Fruit fly (Drosophila melanogaster) whole organism, embryonic: ENCODE measurements around the gene Prx1.
A peak's percentile ranks its signal among the peaks of the same experiment; 100 is the strongest.

Experiments used
- Asciz ChIP-seq: fragments of 200-800 bp; sonication (Bioruptor generic); optimal IDR thresholded peaks from 2 replicates; lab custom pipeline; 2017; ENCODE audit warnings: missing biosample characterization, mild to moderate bottlenecking, missing genetic modification characterization, missing genetic modification reagents
- Bdp1 ChIP-seq: fragments of 200-800 bp; sonication (Bioruptor generic); optimal IDR thresholded peaks from 3 replicates; lab custom pipeline; 2016; ENCODE audit warnings: missing biosample characterization, missing genetic modification characterization
- Bgb ChIP-seq: fragments of 200-800 bp; sonication (Bioruptor generic); IDR thresholded peaks from 2 replicates; pipeline ENCODE4 v1.3.6; 2022; ENCODE audit warnings: missing biosample characterization, missing genetic modification characterization; ENCODE audit not compliant: partially characterized antibody
- CG12391 ChIP-seq: fragments of 200-800 bp; sonication (Bioruptor generic); optimal IDR thresholded peaks from 3 replicates; lab custom pipeline; 2018; ENCODE audit warnings: missing biosample characterization, mild to moderate bottlenecking, missing genetic modification characterization, moderate library complexity
- CG12769 ChIP-seq: fragments of 200-800 bp; sonication (Bioruptor generic); optimal IDR thresholded peaks from 2 replicates; lab custom pipeline; 2019; ENCODE audit warnings: missing biosample characterization, mild to moderate bottlenecking, missing genetic modification characterization, moderate library complexity
- CG17361 ChIP-seq: fragments of 200-800 bp; sonication (Bioruptor generic); IDR thresholded peaks from 3 replicates; pipeline ENCODE4 v1.3.6; 2022; ENCODE audit warnings: missing biosample characterization, missing genetic modification characterization
- CG17385 ChIP-seq: fragments of 200-800 bp; sonication (Bioruptor generic); optimal IDR thresholded peaks from 3 replicates; lab custom pipeline; 2018; ENCODE audit warnings: missing biosample characterization, mild to moderate bottlenecking, missing genetic modification characterization
- CG18476 ChIP-seq: fragments of 200-800 bp; sonication (Bioruptor generic); optimal IDR thresholded peaks from 2 replicates; lab custom pipeline; 2016; ENCODE audit warnings: missing biosample characterization, mild to moderate bottlenecking, missing genetic modification characterization
- CG2199 ChIP-seq: fragments of 200-800 bp; sonication (Bioruptor generic); IDR thresholded peaks from 3 replicates; pipeline ENCODE4 v1.3.6; 2022; ENCODE audit warnings: missing biosample characterization, missing genetic modification characterization
- CG31224 ChIP-seq: fragments of 200-800 bp; sonication (Bioruptor generic); IDR thresholded peaks from 2 replicates; pipeline ENCODE4 v1.3.6; 2022; ENCODE audit warnings: missing biosample characterization, missing genetic modification characterization
- CG3407 ChIP-seq: fragments of 200-800 bp; sonication (Bioruptor generic); optimal IDR thresholded peaks from 2 replicates; lab custom pipeline; 2018; ENCODE audit warnings: missing biosample characterization, mild to moderate bottlenecking, missing genetic modification characterization
- CG3995 ChIP-seq: fragments of 200-800 bp; sonication (Bioruptor generic); optimal IDR thresholded peaks from 3 replicates; lab custom pipeline; 2016; ENCODE audit warnings: missing biosample characterization, missing genetic modification characterization
- CG4854 ChIP-seq: fragments of 200-800 bp; sonication (Bioruptor generic); optimal IDR thresholded peaks from 2 replicates; lab custom pipeline; 2016; ENCODE audit warnings: missing biosample characterization, missing genetic modification characterization, inconsistent platforms
- CG6813 ChIP-seq: fragments of 200-800 bp; sonication (Bioruptor generic); optimal IDR thresholded peaks from 2 replicates; lab custom pipeline; 2017; ENCODE audit warnings: missing biosample characterization, missing genetic modification characterization, mild to moderate bottlenecking, moderate library complexity, missing genetic modification reagents
- CG7271 ChIP-seq: fragments of 200-800 bp; sonication (Bioruptor generic); optimal IDR thresholded peaks from 2 replicates; lab custom pipeline; 2018; ENCODE audit warnings: missing biosample characterization, mild to moderate bottlenecking, missing genetic modification characterization, moderate library complexity
- CG7556 ChIP-seq: fragments of 200-800 bp; sonication (Bioruptor generic); optimal IDR thresholded peaks from 2 replicates; lab custom pipeline; 2017; ENCODE audit warnings: missing biosample characterization, mild to moderate bottlenecking, missing genetic modification characterization
- CG8359 ChIP-seq: fragments of 200-800 bp; sonication (Bioruptor generic); optimal IDR thresholded peaks from 2 replicates; lab custom pipeline; 2017; ENCODE audit warnings: missing biosample characterization, mild to moderate bottlenecking, missing genetic modification characterization, borderline replicate concordance
- CG8388 ChIP-seq: fragments of 200-800 bp; sonication (Bioruptor generic); optimal IDR thresholded peaks from 2 replicates; lab custom pipeline; 2019; ENCODE audit warnings: missing biosample characterization, mild to moderate bottlenecking, missing genetic modification characterization, moderate library complexity
- Camta ChIP-seq: fragments of 200-800 bp; sonication (Bioruptor generic); optimal IDR thresholded peaks from 2 replicates; lab custom pipeline; 2016; ENCODE audit warnings: missing biosample characterization, missing genetic modification characterization
- Dek ChIP-seq: fragments of 200-800 bp; sonication (Bioruptor generic); optimal IDR thresholded peaks from 3 replicates; lab custom pipeline; 2019; ENCODE audit warnings: missing biosample characterization, mild to moderate bottlenecking, missing genetic modification characterization, moderate library complexity
- ERR ChIP-seq: fragments of 200-800 bp; sonication (Bioruptor generic); optimal IDR thresholded peaks from 2 replicates; lab custom pipeline; 2016; ENCODE audit warnings: missing biosample characterization, missing genetic modification characterization
- Fer1 ChIP-seq: fragments of 200-800 bp; sonication (Bioruptor generic); optimal IDR thresholded peaks from 2 replicates; lab custom pipeline; 2017; ENCODE audit warnings: missing biosample characterization, mild to moderate bottlenecking, missing genetic modification characterization
- HHEX ChIP-seq: fragments of 200-800 bp; sonication (Bioruptor generic); optimal IDR thresholded peaks from 3 replicates; lab custom pipeline; 2017; ENCODE audit warnings: missing biosample characterization, mild to moderate bottlenecking, missing genetic modification characterization, missing genetic modification reagents
- Hr3 ChIP-seq: fragments of 200-800 bp; sonication (Bioruptor generic); optimal IDR thresholded peaks from 3 replicates; lab custom pipeline; 2016; ENCODE audit warnings: missing biosample characterization, missing genetic modification characterization
- Med ChIP-seq: fragments of 200-800 bp; sonication (Bioruptor generic); peaks from one replicate; lab custom pipeline; 2016; ENCODE audit warnings: missing biosample characterization, missing genetic modification characterization, mild to moderate bottlenecking, inconsistent platforms, moderate library complexity
- NC2α ChIP-seq: fragments of 200-800 bp; sonication (Bioruptor generic); optimal IDR thresholded peaks from 2 replicates; lab custom pipeline; 2016; ENCODE audit warnings: missing biosample characterization, missing genetic modification characterization
- NFAT ChIP-seq: fragments of 200-800 bp; sonication (Bioruptor generic); IDR thresholded peaks from 2 replicates; pipeline ENCODE4 v1.3.6; 2022; ENCODE audit warnings: missing biosample characterization, missing genetic modification characterization
- Poxn ChIP-seq: fragments of 200-800 bp; sonication (Bioruptor generic); IDR thresholded peaks from 2 replicates; pipeline ENCODE4 v1.3.6; 2022; ENCODE audit warnings: missing biosample characterization, missing genetic modification characterization
- Sry-β ChIP-seq: fragments of 200-800 bp; sonication (Bioruptor generic); optimal IDR thresholded peaks from 2 replicates; lab custom pipeline; 2018; ENCODE audit warnings: missing biosample characterization, mild to moderate bottlenecking, missing genetic modification characterization, moderate library complexity
- Stat92E ChIP-seq, 3 experiments: fragments of >200 bp in 2 of 3; fragments of 200-800 bp in 1 of 3; sonication (Bioruptor generic) in 1 of 3; optimal IDR thresholded peaks; 2 replicates each; lab custom pipeline; 2017 to 2019; ENCODE audit warnings: missing biosample characterization in 3 of 3, missing genetic modification characterization in 3 of 3, mild to moderate bottlenecking in 1 of 3, moderate library complexity in 1 of 3
- Vsx1 ChIP-seq: fragments of 200-800 bp; sonication (Bioruptor generic); optimal IDR thresholded peaks from 2 replicates; lab custom pipeline; 2017; ENCODE audit warnings: missing biosample characterization, mild to moderate bottlenecking, missing genetic modification characterization, missing genetic modification reagents
- ara ChIP-seq: fragments of 200-800 bp; sonication (Bioruptor generic); IDR thresholded peaks from 2 replicates; pipeline ENCODE4 v1.3.6; 2022; ENCODE audit warnings: missing biosample characterization, missing genetic modification characterization
- br ChIP-seq: fragments of >200 bp; optimal IDR thresholded peaks from 2 replicates; lab custom pipeline; 2017
- cato ChIP-seq: fragments of 200-800 bp; sonication (Bioruptor generic); optimal IDR thresholded peaks from 2 replicates; lab custom pipeline; 2016; ENCODE audit warnings: missing biosample characterization, missing genetic modification characterization, borderline replicate concordance
- corto ChIP-seq: fragments of 200-800 bp; sonication (Bioruptor generic); optimal IDR thresholded peaks from 2 replicates; lab custom pipeline; 2016; ENCODE audit warnings: missing biosample characterization, mild to moderate bottlenecking, missing genetic modification characterization, moderate library complexity
- dmrt99B ChIP-seq: fragments of 200-800 bp; sonication (Bioruptor generic); optimal IDR thresholded peaks from 2 replicates; lab custom pipeline; 2018; ENCODE audit warnings: missing biosample characterization, mild to moderate bottlenecking, missing genetic modification characterization, moderate library complexity
- en ChIP-seq: fragments of 200-800 bp; sonication (Bioruptor generic); optimal IDR thresholded peaks from 2 replicates; lab custom pipeline; 2016; ENCODE audit warnings: missing biosample characterization, missing genetic modification characterization
- eyg ChIP-seq: fragments of 200-800 bp; sonication (Bioruptor generic); optimal IDR thresholded peaks from 3 replicates; lab custom pipeline; 2016; ENCODE audit warnings: missing biosample characterization, missing genetic modification characterization
- fd3F ChIP-seq: fragments of 200-800 bp; sonication (Bioruptor generic); optimal IDR thresholded peaks from 2 replicates; lab custom pipeline; 2018; ENCODE audit warnings: missing biosample characterization, mild to moderate bottlenecking, missing genetic modification characterization, moderate library complexity
- fd96Cb ChIP-seq: fragments of 200-800 bp; sonication (Bioruptor generic); optimal IDR thresholded peaks from 2 replicates; lab custom pipeline; 2018; ENCODE audit warnings: missing biosample characterization, mild to moderate bottlenecking, missing genetic modification characterization, moderate library complexity
- gsb ChIP-seq: fragments of 200-800 bp; sonication (Bioruptor generic); IDR thresholded peaks from 2 replicates; pipeline ENCODE4 v1.3.6; 2022; ENCODE audit warnings: missing biosample characterization, missing genetic modification characterization
- gsb-n ChIP-seq: fragments of 200-800 bp; sonication (Bioruptor generic); optimal IDR thresholded peaks from 3 replicates; lab custom pipeline; 2018; ENCODE audit warnings: missing biosample characterization, mild to moderate bottlenecking, missing genetic modification characterization
- gt ChIP-seq: fragments of 200-800 bp; sonication (Bioruptor generic); IDR thresholded peaks from 2 replicates; pipeline ENCODE4 v1.3.6; 2022; ENCODE audit warnings: missing biosample characterization, missing genetic modification characterization
- jigr1 ChIP-seq: fragments of 200-800 bp; sonication (Bioruptor generic); IDR thresholded peaks from 3 replicates; pipeline ENCODE4 v1.3.6; 2022; ENCODE audit warnings: missing biosample characterization, missing genetic modification characterization
- mld ChIP-seq: fragments of 200-800 bp; sonication (Bioruptor generic); IDR thresholded peaks from 3 replicates; pipeline ENCODE4 v1.3.6; 2022; ENCODE audit warnings: missing biosample characterization, missing genetic modification characterization; ENCODE audit not compliant: partially characterized antibody
- nerfin-1 ChIP-seq: fragments of 200-800 bp; sonication (Bioruptor generic); optimal IDR thresholded peaks from 3 replicates; lab custom pipeline; 2019; ENCODE audit warnings: missing biosample characterization, mild to moderate bottlenecking, missing genetic modification characterization, moderate library complexity
- pho ChIP-seq: fragments of 200-800 bp; sonication (Bioruptor generic); optimal IDR thresholded peaks from 2 replicates; lab custom pipeline; 2016; ENCODE audit warnings: missing biosample characterization, missing genetic modification characterization
- slou ChIP-seq: fragments of 200-800 bp; sonication (Bioruptor generic); optimal IDR thresholded peaks from 3 replicates; lab custom pipeline; 2016; ENCODE audit warnings: missing biosample characterization, missing genetic modification characterization
- ssp ChIP-seq: fragments of 200-800 bp; sonication (Bioruptor generic); IDR thresholded peaks from 2 replicates; pipeline ENCODE4 v1.3.6; 2022; ENCODE audit warnings: missing biosample characterization, missing genetic modification characterization
- zfh1 ChIP-seq: fragments of 200-800 bp; sonication (Bioruptor generic); IDR thresholded peaks from 3 replicates; pipeline ENCODE4 v1.3.6; 2022; ENCODE audit warnings: missing biosample characterization, missing genetic modification characterization

The Prx1 gene

dm6 chr3L:15230178-15230856, 22.7 kb downstream of the Prx1 start (continued):
- TF ChIP-seq Dek (peak; percentile 13), Hr3 (GFP tag; lab: Kevin White, UChicago) (peak; percentile 23), slou (no peak), CG17385 (GFP tag; lab: Kevin White, UChicago) (peak; percentile 5), NC2α (GFP tag; lab: Kevin White, UChicago) (peak; percentile 3), Vsx1 (GFP tag; lab: Kevin White, UChicago) (no peak), jigr1 (GFP tag; lab: Robert Waterston, UW) (no peak), Bdp1 (GFP tag; lab: Kevin White, UChicago) (peak; percentile 2), corto (GFP tag; lab: Kevin White, UChicago) (peak; percentile 32), Camta (GFP tag; lab: Kevin White, UChicago) (peak; percentile 54), pho (peak; percentile 21), eyg (GFP tag; lab: Kevin White, UChicago) (no peak), ERR (no peak), gt (GFP tag; lab: Robert Waterston, UW) (no peak), Med (GFP tag; lab: Kevin White, UChicago) (peak; percentile 89), CG4854 (peak; percentile 20), br (lab: Kevin White, UChicago) (no peak), Stat92E (GFP tag; optimal IDR thresholded peaks at IDR 0.05; lab: Kevin White, UChicago) (peak in 1 of 3 experiments; percentile 9), dmrt99B (tag; lab: Kevin White, UChicago) (peak; percentile 54), gsb-n (peak; percentile 48), Fer1 (peak; percentile 50), CG3995 (GFP tag; lab: Kevin White, UChicago) (no peak), CG8388 (GFP tag; lab: Kevin White, UChicago) (peak; percentile 42), CG18476 (GFP tag; lab: Kevin White, UChicago) (no peak), fd3F (GFP tag; lab: Kevin White, UChicago) (peak; percentile 20), fd96Cb (peak; percentile 61), CG7271 (tag; lab: Kevin White, UChicago) (no peak), Poxn (GFP tag; lab: Robert Waterston, UW) (no peak), CG31224 (GFP tag; lab: Robert Waterston, UW) (no peak; the same call in 1 of the 2 replicates), CG8359 (GFP tag; lab: Kevin White, UChicago) (no peak), CG2199 (GFP tag; lab: Robert Waterston, UW) (no peak), CG3407 (peak; percentile 21), Bgb (no peak), Sry-β (GFP tag; lab: Kevin White, UChicago) (no peak), ssp (GFP tag; lab: Robert Waterston, UW) (no peak), NFAT (GFP tag; lab: Robert Waterston, UW) (no peak), CG7556 (GFP tag; lab: Kevin White, UChicago) (peak; percentile 68), cato (GFP tag; lab: Kevin White, UChicago) (no peak), gsb (GFP tag; lab: Robert Waterston, UW) (no peak), CG17361 (GFP tag; lab: Robert Waterston, UW) (peak; percentile 85), mld (GFP tag; lab: Robert Waterston, UW) (no peak), CG6813 (GFP tag; lab: Kevin White, UChicago) (no peak), Asciz (GFP tag; lab: Kevin White, UChicago) (peak; percentile 14), ara (GFP tag; lab: Robert Waterston, UW) (no peak), CG12769 (peak; percentile 20), zfh1 (GFP tag; lab: Robert Waterston, UW) (no peak), en (no peak), HHEX (GFP tag; lab: Kevin White, UChicago) (no peak), CG12391 (tag; lab: Kevin White, UChicago) (peak; percentile 56), nerfin-1 (tag; lab: Kevin White, UChicago) (no peak)
